Worm (Caenorhabditis elegans) whole organism, midembryonic: ENCODE measurements around the gene C05B5.12.

ENCODE experiments used
- cog-1 ChIP-seq: sonication (generic microtip); optimal IDR thresholded peaks from 2 replicates; lab custom pipeline; 2016; ENCODE audit warnings: missing genetic modification characterization, missing compliant biosample characterization
- klf-2 ChIP-seq: fragments of 200-800 bp; sonication (Bioruptor generic); conservative IDR thresholded peaks from 2 replicates; pipeline ENCODE4 v1.3.6; 2022; ENCODE audit warnings: missing genetic modification reagents, missing genetic modification characterization, missing compliant biosample characterization
- ref-1 ChIP-seq: fragments of 200-800 bp; sonication (Bioruptor generic); conservative IDR thresholded peaks from 2 replicates; pipeline ENCODE4 v1.3.6; 2022; ENCODE audit warnings: missing genetic modification reagents, missing genetic modification characterization, missing compliant biosample characterization
- tab-1 ChIP-seq: fragments of 200-800 bp; sonication (Bioruptor generic); IDR thresholded peaks from 2 replicates; pipeline ENCODE4 v1.3.6; 2022; ENCODE audit warnings: missing genetic modification characterization, missing compliant biosample characterization
- ztf-23 ChIP-seq: fragments of 200-800 bp; sonication (Bioruptor generic); IDR thresholded peaks from 2 replicates; pipeline ENCODE4 v1.3.6; 2022; ENCODE audit warnings: missing genetic modification reagents, missing genetic modification characterization, missing compliant biosample characterization

- TF ChIP-seq ztf-23 (GFP tag; lab: Robert Waterston, UW) (no peak), klf-2 (GFP tag; lab: Robert Waterston, UW) (no peak), ref-1 (GFP tag; lab: Robert Waterston, UW) (no peak), cog-1 (tag; lab: Kevin White, UChicago) (no peak), tab-1 (GFP tag; lab: Robert Waterston, UW) (no peak)
Observed at ce11 chrIII:10033881-10034280, 46.7 kb downstream of the C05B5.12 start, which contains the start of gene M04D8.8.
